Worm (Caenorhabditis elegans) whole organism, mixed stage, embryonic: ENCODE data around the gene T28A11.25.

Experiments used
- M03D4.4 ChIP-seq: sonication (generic microtip); optimal IDR thresholded peaks from 2 replicates; lab custom pipeline; 2017; ENCODE audit warnings: mild to moderate bottlenecking, missing genetic modification characterization, missing compliant biosample characterization
- mep-1 ChIP-seq: fragments of 150-350 bp; optimal IDR thresholded peaks from 2 replicates; lab custom pipeline; 2017; ENCODE audit warnings: missing biosample characterization, missing genetic modification reagents, missing genetic modification characterization, inconsistent platforms
- unc-62 ChIP-seq: fragments of 150-350 bp; optimal IDR thresholded peaks from 2 replicates; lab custom pipeline; 2014; ENCODE audit warnings: missing biosample characterization, missing genetic modification reagents, missing genetic modification characterization

DNA sequence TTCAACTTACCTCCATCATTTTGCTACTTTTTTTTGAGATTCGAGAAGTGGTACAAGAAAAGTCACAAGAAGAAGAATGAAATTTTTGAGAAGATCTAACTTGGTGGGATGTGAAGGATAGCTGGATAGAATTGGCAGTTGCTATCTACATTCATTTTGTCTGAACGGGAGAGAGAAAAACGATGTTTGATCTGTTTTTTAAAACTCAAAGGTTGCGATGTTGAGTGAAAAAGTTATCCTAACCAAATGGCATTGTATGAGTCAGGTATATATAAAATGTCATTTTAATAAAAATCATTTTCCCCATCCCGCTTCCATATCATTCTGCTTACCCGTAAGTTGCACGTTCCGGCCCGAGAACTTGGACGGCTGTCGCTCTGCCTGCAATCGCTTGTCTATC lies 7.6 kb downstream of the T28A11.25 start, which contains the start of gene F35F10.6:
- no peak for TF ChIP-seq mep-1 (tag; lab: Kevin White, UChicago)
- TF ChIP-seq unc-62 (GFP tag; lab: Kevin White, UChicago) = no peak
- no peak for TF ChIP-seq M03D4.4 (tag; lab: Kevin White, UChicago)
